Worm (Caenorhabditis elegans) whole organism, early embryonic: ENCODE results near the gene srh-68.

Source experiments
- B0310.2 ChIP-seq: sonication (generic microtip); optimal IDR thresholded peaks from 2 replicates; lab custom pipeline; 2016; ENCODE audit warnings: mild to moderate bottlenecking, missing genetic modification characterization, missing compliant biosample characterization
- flt-1 ChIP-seq: fragments of 200-800 bp; sonication (Bioruptor generic); IDR thresholded peaks from 2 replicates; pipeline ENCODE4 v1.3.6; 2022; ENCODE audit warnings: missing genetic modification characterization, missing compliant biosample characterization
- scrt-1 ChIP-seq: fragments of 200-800 bp; sonication (Bioruptor generic); IDR thresholded peaks from 2 replicates; pipeline ENCODE4 v1.3.6; 2022; ENCODE audit warnings: missing genetic modification characterization, missing compliant biosample characterization
- sea-1 ChIP-seq: fragments of 200-800 bp; sonication (Bioruptor generic); conservative IDR thresholded peaks from 2 replicates; pipeline ENCODE4 v1.3.6; 2022; ENCODE audit warnings: missing genetic modification characterization, missing compliant biosample characterization
- tbx-11 ChIP-seq: fragments of 200-800 bp; sonication (Bioruptor generic); IDR thresholded peaks from 2 replicates; pipeline ENCODE4 v1.3.6; 2022; ENCODE audit warnings: missing genetic modification characterization, missing compliant biosample characterization

DNA sequence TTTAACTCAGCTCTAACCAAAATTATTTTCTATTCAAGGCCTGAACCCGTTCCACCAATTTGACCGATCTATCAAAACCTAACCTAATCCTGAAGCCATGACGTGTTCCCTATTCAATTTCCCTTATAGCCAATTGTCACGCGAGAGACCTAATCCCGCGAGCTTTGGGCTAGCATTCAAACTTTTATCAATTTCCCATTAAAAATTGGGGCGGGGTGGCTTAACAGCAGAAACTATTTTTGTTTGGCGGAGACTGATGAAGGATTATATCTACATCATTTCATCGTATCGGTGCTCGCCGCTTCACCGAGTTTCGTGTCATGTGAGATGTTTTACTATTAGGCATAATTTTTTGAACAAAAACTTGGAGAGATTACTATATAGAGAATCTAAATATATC, 18.3 kb upstream of the srh-68 start:
- no peak for TF ChIP-seq flt-1 (GFP tag; lab: Robert Waterston, UW)
- no peak for TF ChIP-seq scrt-1
- no peak for TF ChIP-seq B0310.2
- no peak for TF ChIP-seq tbx-11 (GFP tag; lab: Robert Waterston, UW)
- no peak for TF ChIP-seq sea-1 (GFP tag; lab: Robert Waterston, UW)
